Fruit fly (Drosophila melanogaster) whole organism, embryonic: ENCODE results near the gene Gss1.

Source experiments
- Blimp-1 ChIP-seq: fragments of 200-800 bp; sonication (Bioruptor generic); optimal IDR thresholded peaks from 3 replicates; lab custom pipeline; 2018; ENCODE audit warnings: missing biosample characterization, missing genetic modification characterization, mild to moderate bottlenecking, moderate library complexity, missing genetic modification reagents
- CG11723 ChIP-seq: fragments of 200-800 bp; sonication (Bioruptor generic); optimal IDR thresholded peaks from 2 replicates; lab custom pipeline; 2017; ENCODE audit warnings: missing biosample characterization, mild to moderate bottlenecking, missing genetic modification characterization
- CG18011 ChIP-seq: fragments of 200-800 bp; sonication (Bioruptor generic); optimal IDR thresholded peaks from 2 replicates; lab custom pipeline; 2017; ENCODE audit warnings: missing biosample characterization, missing genetic modification characterization, mild to moderate bottlenecking, moderate library complexity, missing genotype
- CG1832 ChIP-seq: fragments of 200-800 bp; sonication (Bioruptor generic); optimal IDR thresholded peaks from 2 replicates; lab custom pipeline; 2017; ENCODE audit warnings: missing biosample characterization, mild to moderate bottlenecking, missing genetic modification characterization, inconsistent platforms
- CG2712 ChIP-seq: fragments of 200-800 bp; optimal IDR thresholded peaks from 3 replicates; lab custom pipeline; 2019; ENCODE audit warnings: missing biosample characterization, mild to moderate bottlenecking, missing genetic modification characterization, moderate library complexity
- CG3065 ChIP-seq: fragments of 200-800 bp; sonication (Bioruptor generic); optimal IDR thresholded peaks from 2 replicates; lab custom pipeline; 2016; ENCODE audit warnings: missing biosample characterization, missing genetic modification characterization
- HmgD ChIP-seq: fragments of 200-800 bp; sonication (Bioruptor generic); optimal IDR thresholded peaks from 3 replicates; lab custom pipeline; 2016; ENCODE audit warnings: missing biosample characterization, missing genetic modification characterization
- Rfx ChIP-seq: fragments of 200-800 bp; sonication (Bioruptor generic); IDR thresholded peaks from 2 replicates; pipeline ENCODE4 v1.3.6; 2022; ENCODE audit warnings: missing biosample characterization, missing genetic modification characterization
- Vsx1 ChIP-seq: fragments of 200-800 bp; sonication (Bioruptor generic); optimal IDR thresholded peaks from 2 replicates; lab custom pipeline; 2017; ENCODE audit warnings: missing biosample characterization, mild to moderate bottlenecking, missing genetic modification characterization, missing genetic modification reagents
- cad ChIP-seq: fragments of >200 bp; optimal IDR thresholded peaks from 2 replicates; lab custom pipeline; 2017; ENCODE audit warnings: missing biosample characterization, missing genetic modification characterization
- crp ChIP-seq, 2 experiments: fragments of 200-800 bp; sonication (Bioruptor generic); optimal IDR thresholded peaks; 2 replicates in 1 of 2; 3 replicates in 1 of 2; lab custom pipeline; 2017; ENCODE audit warnings: missing biosample characterization in 2 of 2, missing genetic modification characterization in 2 of 2, mild to moderate bottlenecking in 1 of 2, moderate library complexity in 1 of 2
- ham ChIP-seq: fragments of 200-800 bp; sonication (Bioruptor generic); IDR thresholded peaks from 2 replicates; pipeline ENCODE4 v1.3.6; 2022; ENCODE audit warnings: missing biosample characterization, missing genetic modification characterization
- pan ChIP-seq, 4 experiments: fragments of >200 bp in 3 of 4; fragments of 200-800 bp in 1 of 4; sonication (Bioruptor generic) in 1 of 4; optimal IDR thresholded peaks in 3 of 4; IDR thresholded peaks in 1 of 4; 2 replicates each; pipeline versions ENCODE4 v1.3.6 to Lab custom; 2017 to 2022; ENCODE audit warnings: missing biosample characterization in 2 of 4, missing genetic modification characterization in 2 of 4, mixed read lengths in 1 of 4
- usp ChIP-seq: fragments of >200 bp; optimal IDR thresholded peaks from 2 replicates; lab custom pipeline; 2017; ENCODE audit warnings: missing biosample characterization, missing genetic modification characterization

dm6 chrX:17878632-17879033 is 10.7 kb upstream of the Gss1 start:
- TF ChIP-seq usp (GFP tag; lab: Kevin White, UChicago) (no peak), crp (GFP tag; optimal IDR thresholded peaks at IDR 0.05; lab: Kevin White, UChicago) (peak in 1 of 2 experiments; percentile 66), Vsx1 (GFP tag; lab: Kevin White, UChicago) (no peak), CG18011 (GFP tag; lab: Kevin White, UChicago) (no peak), CG11723 (GFP tag; lab: Kevin White, UChicago) (no peak), cad (no peak), Rfx (GFP tag; lab: Robert Waterston, UW) (no peak), CG2712 (no peak), CG1832 (GFP tag; lab: Kevin White, UChicago) (peak; percentile 34), ham (no peak), Blimp-1 (GFP tag; lab: Kevin White, UChicago) (peak; percentile 8), HmgD (GFP tag; lab: Kevin White, UChicago) (no peak), pan (optimal IDR thresholded peaks at IDR 0.05; lab: Kevin White, UChicago) (no peak), pan (GFP tag; optimal IDR thresholded peaks at IDR 0.05 in 1 of 2, IDR thresholded peaks at IDR 0.05 in 1 of 2) (no peak), CG3065 (GFP tag; lab: Kevin White, UChicago) (no peak)
